Fruit fly (Drosophila melanogaster) ovary, adult (tissue): ENCODE results near the gene betaNACtes3.
"Not testable (repeated sequence)": the region's sequence is repeated elsewhere in the genome, so short reads cannot be mapped to it uniquely, and the experiment has no call there.

Experiments
- CG17801 ChIP-seq: fragments of 200-800 bp; optimal IDR thresholded peaks from 2 replicates; lab custom pipeline; 2019; ENCODE audit warnings: missing biosample characterization, mild to moderate bottlenecking, missing genetic modification characterization, moderate library complexity; ENCODE audit not compliant: partially characterized antibody

Gene betaNACtes3

dm6 chrX:14378506-14378905 is at the start of gene betaNACtes3:
betaNACtes3 (plus strand) TSS chrX:14378806.
- TF ChIP-seq CG17801 (GFP tag; lab: Kevin White, UChicago), result not testable (repeated sequence)

- no peak for TF ChIP-seq CG17801 (GFP tag; lab: Kevin White, UChicago)
Observed at dm6 chrX:14331490-14332182, 47.0 kb upstream of the betaNACtes3 start.

dm6 chrX:14332243-14332642 is 46.4 kb upstream of the betaNACtes3 start:
- TF ChIP-seq CG17801 (GFP tag; lab: Kevin White, UChicago), result no peak

dm6 chrX:14380051-14380450 is 1.4 kb downstream of the betaNACtes3 start, which contains the start of gene betaNACtes4:
betaNACtes4 (plus strand) TSS chrX:14380351.
- TF ChIP-seq CG17801 (GFP tag; lab: Kevin White, UChicago), result not testable (repeated sequence)
